Worm (Caenorhabditis elegans): Measurements from ENCODE around the gene srsx-15.
A peak's percentile ranks its signal among the peaks of the same experiment; 100 is the strongest.

- TF ChIP-seq sea-2 (GFP tag; optimal IDR thresholded peaks at IDR 0.05) (no peak), pha-4 (tag; optimal IDR thresholded peaks at IDR 0.05) (peak; percentile 54), lin-15B (tag; optimal IDR thresholded peaks at IDR 0.05) (no peak), ztf-4 (tag; optimal IDR thresholded peaks at IDR 0.05) (no peak), fkh-10 (GFP tag; optimal IDR thresholded peaks at IDR 0.05) (no peak), mdl-1 (tag; optimal IDR thresholded peaks at IDR 0.05) (no peak), aly-2 (tag; optimal IDR thresholded peaks at IDR 0.05) (no peak)
Measured at ce11 chrIV:5598515-5599132, 25.0 kb downstream of the srsx-15 start.

Measured in whole organism, L3 larva.